Worm (Caenorhabditis elegans) whole organism, L4 larva: Measurements from ENCODE around the gene usp-46.
A peak's percentile ranks its signal among the peaks of the same experiment; 100 is the strongest.

Experiments used
- F44E2.7 ChIP-seq: fragments of 200-800 bp; sonication (Bioruptor generic); IDR thresholded peaks from 2 replicates; pipeline ENCODE4 v2.1.2; 2022; ENCODE audit warnings: missing genetic modification characterization, missing compliant biosample characterization
- Y105C5A.15 ChIP-seq: fragments of 200-800 bp; sonication (Bioruptor generic); IDR thresholded peaks from 2 replicates; pipeline ENCODE4 v1.3.6; 2022; ENCODE audit warnings: missing genetic modification characterization, missing compliant biosample characterization
- Y48G9A.11 ChIP-seq: fragments of 200-800 bp; sonication (Bioruptor generic); IDR thresholded peaks from 2 replicates; pipeline ENCODE4 v1.3.6; 2022; ENCODE audit warnings: missing genetic modification reagents, missing genetic modification characterization, missing compliant biosample characterization
- Y5F2A.4 ChIP-seq: fragments of 200-800 bp; sonication (Bioruptor generic); optimal IDR thresholded peaks from 2 replicates; lab custom pipeline; 2018; ENCODE audit warnings: mild to moderate bottlenecking, missing genetic modification characterization, missing compliant biosample characterization
- attf-4 ChIP-seq: sonication (generic microtip); optimal IDR thresholded peaks from 3 replicates; lab custom pipeline; 2017; ENCODE audit warnings: missing biosample characterization, missing genetic modification characterization
- ces-1 ChIP-seq: fragments of 150-350 bp; sonication (generic microtip); optimal IDR thresholded peaks from 4 replicates; lab custom pipeline; 2014; ENCODE audit warnings: missing biosample characterization, missing genetic modification reagents, missing genetic modification characterization
- cey-2 ChIP-seq: sonication (generic microtip); optimal IDR thresholded peaks from 3 replicates; lab custom pipeline; 2017; ENCODE audit warnings: missing genetic modification characterization, mild to moderate bottlenecking, missing compliant biosample characterization, antibody characterized with exemption, borderline replicate concordance; ENCODE audit not compliant: insufficient read depth
- ctbp-1 ChIP-seq: fragments of 200-800 bp; sonication (Bioruptor generic); IDR thresholded peaks from 2 replicates; pipeline ENCODE4 v1.3.6; 2022; ENCODE audit warnings: missing genetic modification reagents, missing genetic modification characterization, missing compliant biosample characterization
- daf-12 ChIP-seq: fragments of 150-350 bp; optimal IDR thresholded peaks from 2 replicates; lab custom pipeline; 2014; ENCODE audit warnings: missing biosample characterization, missing genetic modification reagents, missing genetic modification characterization
- daf-16 ChIP-seq, 3 experiments: sonication (generic microtip); optimal IDR thresholded peaks; 2 replicates each; lab custom pipeline; 2016 to 2017; ENCODE audit warnings: missing genetic modification characterization in 3 of 3, missing genetic modification reagents in 3 of 3, mild to moderate bottlenecking in 2 of 3, missing compliant biosample characterization in 2 of 3, missing biosample characterization in 1 of 3, moderate library complexity in 1 of 3
- daf-19 ChIP-seq: fragments of 200-800 bp; sonication (Bioruptor generic); conservative IDR thresholded peaks from 2 replicates; pipeline ENCODE4 v1.3.6; 2022; ENCODE audit warnings: missing genetic modification characterization, missing compliant biosample characterization
- dmd-6 ChIP-seq: fragments of 200-800 bp; sonication (Bioruptor generic); IDR thresholded peaks from 2 replicates; pipeline ENCODE4 v1.3.6; 2022; ENCODE audit warnings: missing genetic modification reagents, missing genetic modification characterization, missing compliant biosample characterization
- dmd-9 ChIP-seq: fragments of 200-800 bp; sonication (Bioruptor generic); IDR thresholded peaks from 2 replicates; pipeline ENCODE4 v1.3.6; 2022; ENCODE audit warnings: missing genetic modification reagents, missing genetic modification characterization, missing compliant biosample characterization
- duxl-1 ChIP-seq: sonication (generic microtip); optimal IDR thresholded peaks from 2 replicates; lab custom pipeline; 2016; ENCODE audit warnings: mild to moderate bottlenecking, missing genetic modification characterization, moderate library complexity, missing compliant biosample characterization; ENCODE audit not compliant: poor library complexity
- dve-1 ChIP-seq: sonication (generic microtip); optimal IDR thresholded peaks from 2 replicates; lab custom pipeline; 2017; ENCODE audit warnings: antibody characterized with exemption, mild to moderate bottlenecking, missing genetic modification characterization, missing compliant biosample characterization; ENCODE audit not compliant: insufficient read depth
- egl-27 ChIP-seq: sonication (generic microtip); optimal IDR thresholded peaks from 3 replicates; lab custom pipeline; 2017; ENCODE audit warnings: missing biosample characterization, missing genetic modification reagents, missing genetic modification characterization
- egl-43 ChIP-seq: fragments of 200-800 bp; sonication (Bioruptor generic); IDR thresholded peaks from 2 replicates; pipeline ENCODE4 v1.3.6; 2022; ENCODE audit warnings: missing genetic modification reagents, missing genetic modification characterization, missing compliant biosample characterization
- gei-8 ChIP-seq: fragments of 200-800 bp; sonication (Bioruptor generic); optimal IDR thresholded peaks from 2 replicates; lab custom pipeline; 2018; ENCODE audit warnings: mild to moderate bottlenecking, missing genetic modification characterization, missing compliant biosample characterization
- hlh-11 ChIP-seq: fragments of 200-800 bp; sonication (Bioruptor generic); optimal IDR thresholded peaks from 2 replicates; lab custom pipeline; 2018; ENCODE audit warnings: mild to moderate bottlenecking, missing genetic modification characterization, missing compliant biosample characterization
- hmg-1.1 ChIP-seq: fragments of 200-800 bp; sonication (Bioruptor generic); IDR thresholded peaks from 2 replicates; pipeline ENCODE4 v1.3.6; 2022; ENCODE audit warnings: missing genetic modification reagents, missing genetic modification characterization, missing compliant biosample characterization
- lin-1 ChIP-seq: fragments of 200-800 bp; sonication (Bioruptor generic); IDR thresholded peaks from 2 replicates; pipeline ENCODE4 v1.3.6; 2022; ENCODE audit warnings: missing genetic modification reagents, missing genetic modification characterization, missing compliant biosample characterization
- lin-13 ChIP-seq: fragments of 150-350 bp; optimal IDR thresholded peaks from 2 replicates; lab custom pipeline; 2014; ENCODE audit warnings: missing biosample characterization, missing genetic modification reagents, missing genetic modification characterization
- lin-15B ChIP-seq: fragments of 150-350 bp; sonication (generic microtip); optimal IDR thresholded peaks from 3 replicates; lab custom pipeline; 2014; ENCODE audit warnings: missing biosample characterization, missing genetic modification characterization
- lin-29 ChIP-seq: fragments of 200-800 bp; sonication (Bioruptor generic); IDR thresholded peaks from 2 replicates; pipeline ENCODE4 v1.3.6; 2022; ENCODE audit warnings: missing genetic modification reagents, missing genetic modification characterization, missing compliant biosample characterization
- lin-38 ChIP-seq: fragments of 200-800 bp; sonication (Bioruptor generic); IDR thresholded peaks from 2 replicates; pipeline ENCODE4 v1.3.6; 2022; ENCODE audit warnings: missing genetic modification reagents, missing genetic modification characterization, missing compliant biosample characterization
- lsy-2 ChIP-seq, 2 experiments: fragments of 150-350 bp in 1 of 2; sonication (generic microtip) in 1 of 2; optimal IDR thresholded peaks; 2 replicates each; lab custom pipeline; 2014 to 2017; ENCODE audit warnings: missing biosample characterization in 2 of 2, missing genetic modification characterization in 2 of 2
- mep-1 ChIP-seq: fragments of 150-350 bp; sonication (generic microtip); optimal IDR thresholded peaks from 3 replicates; lab custom pipeline; 2014; ENCODE audit warnings: missing biosample characterization, missing genetic modification characterization
- mes-2 ChIP-seq: sonication (generic microtip); optimal IDR thresholded peaks from 2 replicates; lab custom pipeline; 2016; ENCODE audit warnings: missing genotype, mild to moderate bottlenecking, missing genetic modification characterization, missing compliant biosample characterization; ENCODE audit not compliant: poor library complexity, severe bottlenecking
- mxl-2 ChIP-seq: fragments of 200-800 bp; sonication (Bioruptor generic); conservative IDR thresholded peaks from 2 replicates; pipeline ENCODE4 v1.3.6; 2022; ENCODE audit warnings: missing genetic modification reagents, missing genetic modification characterization, missing compliant biosample characterization
- nhr-11 ChIP-seq: fragments of 150-350 bp; optimal IDR thresholded peaks from 2 replicates; lab custom pipeline; 2014; ENCODE audit warnings: missing biosample characterization, missing genetic modification characterization
- nhr-237 ChIP-seq: sonication (generic microtip); optimal IDR thresholded peaks from 2 replicates; lab custom pipeline; 2017; ENCODE audit warnings: missing biosample characterization, missing genetic modification characterization
- nhr-28 ChIP-seq: fragments of 150-350 bp; optimal IDR thresholded peaks from 2 replicates; lab custom pipeline; 2014; ENCODE audit warnings: missing biosample characterization, missing genetic modification characterization
- nhr-48 ChIP-seq: sonication (generic microtip); optimal IDR thresholded peaks from 2 replicates; lab custom pipeline; 2016; ENCODE audit warnings: mild to moderate bottlenecking, missing genetic modification characterization, missing compliant biosample characterization
- nhr-77 ChIP-seq: fragments of 150-350 bp; optimal IDR thresholded peaks from 2 replicates; lab custom pipeline; 2014; ENCODE audit warnings: missing biosample characterization, missing genetic modification characterization
- pqm-1 ChIP-seq: sonication (generic microtip); optimal IDR thresholded peaks from 2 replicates; lab custom pipeline; 2017; ENCODE audit warnings: missing biosample characterization, missing genetic modification characterization
- rbr-2 ChIP-seq: sonication (generic microtip); optimal IDR thresholded peaks from 2 replicates; lab custom pipeline; 2016; ENCODE audit warnings: missing genotype, missing genetic modification characterization, missing compliant biosample characterization
- snpc-1.2 ChIP-seq: fragments of 200-800 bp; sonication (Bioruptor generic); IDR thresholded peaks from 2 replicates; pipeline ENCODE4 v1.3.6; 2022; ENCODE audit warnings: missing genetic modification reagents, missing genetic modification characterization, missing compliant biosample characterization
- spr-1 ChIP-seq: sonication (generic microtip); optimal IDR thresholded peaks from 2 replicates; lab custom pipeline; 2016; ENCODE audit warnings: mild to moderate bottlenecking, missing genetic modification characterization, missing compliant biosample characterization
- spr-3 ChIP-seq: fragments of 200-800 bp; sonication (Bioruptor generic); optimal IDR thresholded peaks from 2 replicates; lab custom pipeline; 2018; ENCODE audit warnings: mild to moderate bottlenecking, missing genetic modification characterization, missing compliant biosample characterization
- tra-1 ChIP-seq: fragments of 200-800 bp; sonication (Bioruptor generic); IDR thresholded peaks from 2 replicates; pipeline ENCODE4 v1.3.6; 2022; ENCODE audit warnings: missing genetic modification reagents, missing genetic modification characterization, missing compliant biosample characterization
- unc-39 ChIP-seq: sonication (generic microtip); optimal IDR thresholded peaks from 2 replicates; lab custom pipeline; 2017; ENCODE audit warnings: missing biosample characterization, missing genetic modification characterization
- unc-62 ChIP-seq, 3 experiments: fragments of 150-350 bp in 1 of 3; sonication (generic microtip); optimal IDR thresholded peaks in 2 of 3; peaks in 1 of 3; 1 replicate in 1 of 3; 2 replicates in 2 of 3; lab custom pipeline; 2014 to 2017; ENCODE audit warnings: missing biosample characterization in 3 of 3, missing genetic modification characterization in 3 of 3, missing genetic modification reagents in 3 of 3, missing genotype in 1 of 3
- zip-11 ChIP-seq: fragments of 200-800 bp; sonication (Bioruptor generic); IDR thresholded peaks from 2 replicates; pipeline ENCODE4 v1.3.6; 2022; ENCODE audit warnings: missing genetic modification characterization, missing compliant biosample characterization
- zip-2 ChIP-seq: fragments of 150-350 bp; optimal IDR thresholded peaks from 2 replicates; lab custom pipeline; 2014; ENCODE audit warnings: missing biosample characterization, missing genetic modification characterization
- ztf-11 ChIP-seq: fragments of 150-350 bp; optimal IDR thresholded peaks from 2 replicates; lab custom pipeline; 2014; ENCODE audit warnings: missing biosample characterization, missing genetic modification characterization

The usp-46 gene

ce11 chrIII:9824330-9824934 is 48.0 kb downstream of the usp-46 start, which contains the start of gene lin-52 (continued):
- no peak for TF ChIP-seq egl-43 (GFP tag; lab: Robert Waterston, UW)
- peak; percentile 22; the same call in 1 of the 2 replicates for TF ChIP-seq lin-38 (GFP tag; lab: Robert Waterston, UW)
- no peak for TF ChIP-seq nhr-77 (tag; lab: Kevin White, UChicago)
- no peak for TF ChIP-seq gei-8 (GFP tag; lab: Kevin White, UChicago)
- TF ChIP-seq dve-1 (tag; lab: Kevin White, UChicago), result peak; percentile 22
- no peak for TF ChIP-seq hlh-11 (tag; lab: Kevin White, UChicago)
- TF ChIP-seq Y48G9A.11, result no peak
- TF ChIP-seq Y5F2A.4, result no peak
- TF ChIP-seq daf-19 (GFP tag; lab: Robert Waterston, UW), result peak; percentile 76; the same call in 1 of the 2 replicates
- no peak for TF ChIP-seq ztf-11 (tag; lab: Kevin White, UChicago)
- no peak for TF ChIP-seq F44E2.7 (GFP tag; lab: Robert Waterston, UW)
- no peak for TF ChIP-seq nhr-48
- TF ChIP-seq mep-1 (tag; lab: Kevin White, UChicago), result peak; percentile 13
- TF ChIP-seq dmd-6 (GFP tag; lab: Robert Waterston, UW), result no peak
- TF ChIP-seq zip-11 (GFP tag; lab: Robert Waterston, UW), result no peak
- no peak for TF ChIP-seq unc-39 (tag; lab: Kevin White, UChicago)
- peak; percentile 21 for TF ChIP-seq mes-2 (tag; lab: Kevin White, UChicago)
- no peak for TF ChIP-seq attf-4
- no peak for TF ChIP-seq duxl-1
- peak in 1 of 2 experiments; percentile 22 for TF ChIP-seq unc-62 (GFP tag; optimal IDR thresholded peaks at IDR 0.05 in 1 of 2; lab: Kevin White, UChicago)
- TF ChIP-seq unc-62 (tag; optimal IDR thresholded peaks at IDR 0.05; lab: Kevin White, UChicago), result no peak
- TF ChIP-seq lin-15B (tag; lab: Kevin White, UChicago), result no peak
- TF ChIP-seq spr-1 (tag; lab: Kevin White, UChicago), result no peak
- TF ChIP-seq lin-1 (GFP tag; lab: Robert Waterston, UW), result 0 out of 2 replicates have a peak, but pooled peaks have one; percentile 30
- peak in 1 of 2 experiments; percentile 12 for TF ChIP-seq lsy-2 (tag; optimal IDR thresholded peaks at IDR 0.05; lab: Kevin White, UChicago)
- 0 out of 2 replicates have a peak, but pooled peaks have one; percentile 6 for TF ChIP-seq mxl-2 (GFP tag; lab: Robert Waterston, UW)
- TF ChIP-seq lin-29 (GFP tag; lab: Robert Waterston, UW), result no peak

ce11 chrIII:9825073-9825828 is 48.8 kb downstream of the usp-46 start, which contains the start of gene ZK632.9:
Gene ZK632.9 (minus strand): TSS chrIII:9825432.
- TF ChIP-seq dmd-9 (GFP tag; lab: Robert Waterston, UW) (no peak), tra-1 (no peak), zip-11 (GFP tag; lab: Robert Waterston, UW) (no peak), gei-8 (GFP tag; lab: Kevin White, UChicago) (no peak), unc-39 (tag; lab: Kevin White, UChicago) (no peak), lin-38 (GFP tag; lab: Robert Waterston, UW) (no peak), daf-16 (GFP tag; optimal IDR thresholded peaks at IDR 0.05; lab: Kevin White, UChicago) (no peak), daf-16 (tag; optimal IDR thresholded peaks at IDR 0.05; lab: Kevin White, UChicago) (peak; percentile 94), daf-12 (tag; lab: Kevin White, UChicago) (no peak), nhr-28 (tag; lab: Kevin White, UChicago) (peak; percentile 63), lin-13 (GFP tag; lab: Kevin White, UChicago) (no peak), snpc-1.2 (0 out of 2 replicates have a peak, but pooled peaks have one; percentile 34), egl-27 (no peak), nhr-48 (no peak), rbr-2 (tag; lab: Kevin White, UChicago) (no peak), nhr-237 (tag; lab: Kevin White, UChicago) (no peak), nhr-11 (no peak), Y105C5A.15 (GFP tag; lab: Robert Waterston, UW) (0 out of 2 replicates have a peak, but pooled peaks have one; percentile 25), pqm-1 (tag; lab: Kevin White, UChicago) (no peak), unc-62 (GFP tag; optimal IDR thresholded peaks at IDR 0.05 in 1 of 2; lab: Kevin White, UChicago) (peak in 1 of 2 experiments; percentile 56), unc-62 (tag; optimal IDR thresholded peaks at IDR 0.05; lab: Kevin White, UChicago) (no peak), hmg-1.1 (no peak), dmd-6 (GFP tag; lab: Robert Waterston, UW) (peak; percentile 48), zip-2 (tag; lab: Kevin White, UChicago) (no peak), spr-3 (no peak), egl-43 (GFP tag; lab: Robert Waterston, UW) (peak; percentile 54), cey-2 (tag; lab: Kevin White, UChicago) (no peak), ctbp-1 (GFP tag; lab: Robert Waterston, UW) (no peak), ces-1 (GFP tag; lab: Kevin White, UChicago) (no peak)
